Fruit fly (Drosophila melanogaster) whole organism, prepupa: ENCODE results near the gene CG31189.

Experiments
- Blimp-1 ChIP-seq: fragments of 200-800 bp; sonication (Bioruptor generic); optimal IDR thresholded peaks from 3 replicates; lab custom pipeline; 2017; ENCODE audit warnings: missing biosample characterization, missing genetic modification characterization, mild to moderate bottlenecking, moderate library complexity, missing genetic modification reagents
- CG11902 ChIP-seq: fragments of 200-800 bp; sonication (Bioruptor generic); optimal IDR thresholded peaks from 3 replicates; lab custom pipeline; 2016; ENCODE audit warnings: missing biosample characterization, missing genetic modification characterization
- CG31627 ChIP-seq: fragments of 200-800 bp; sonication (Bioruptor generic); optimal IDR thresholded peaks from 3 replicates; lab custom pipeline; 2016; ENCODE audit warnings: missing biosample characterization, missing genetic modification characterization
- CG32006 ChIP-seq: fragments of 200-800 bp; sonication (Bioruptor generic); optimal IDR thresholded peaks from 3 replicates; lab custom pipeline; 2017; ENCODE audit warnings: missing biosample characterization, mild to moderate bottlenecking, missing genetic modification characterization
- CG34406 ChIP-seq: fragments of 200-800 bp; sonication (Bioruptor generic); optimal IDR thresholded peaks from 3 replicates; lab custom pipeline; 2016; ENCODE audit warnings: missing biosample characterization, missing genetic modification characterization
- CG3919 ChIP-seq: fragments of 200-800 bp; sonication (Bioruptor generic); optimal IDR thresholded peaks from 3 replicates; lab custom pipeline; 2016; ENCODE audit warnings: missing biosample characterization, missing genetic modification characterization
- CG4318 ChIP-seq: fragments of 200-800 bp; sonication (Bioruptor generic); optimal IDR thresholded peaks from 3 replicates; lab custom pipeline; 2017; ENCODE audit warnings: missing biosample characterization, mild to moderate bottlenecking, missing genetic modification characterization
- CG6276 ChIP-seq: fragments of 200-800 bp; sonication (Bioruptor generic); optimal IDR thresholded peaks from 2 replicates; lab custom pipeline; 2017; ENCODE audit warnings: missing biosample characterization, mild to moderate bottlenecking, missing genetic modification characterization
- CG6808 ChIP-seq: fragments of 200-800 bp; sonication (Bioruptor generic); optimal IDR thresholded peaks from 3 replicates; lab custom pipeline; 2017; ENCODE audit warnings: missing biosample characterization, missing genetic modification characterization, mild to moderate bottlenecking, moderate library complexity, missing genetic modification reagents
- CG6854 ChIP-seq: fragments of 200-800 bp; sonication (Bioruptor generic); optimal IDR thresholded peaks from 2 replicates; lab custom pipeline; 2017; ENCODE audit warnings: missing biosample characterization, mild to moderate bottlenecking, missing genetic modification characterization
- CG7368 ChIP-seq: fragments of 200-800 bp; sonication (Bioruptor generic); optimal IDR thresholded peaks from 3 replicates; lab custom pipeline; 2016; ENCODE audit warnings: missing biosample characterization, missing genetic modification characterization
- CG8119 ChIP-seq: fragments of 200-800 bp; sonication (Bioruptor generic); IDR thresholded peaks from 3 replicates; pipeline ENCODE4 v1.3.6; 2022; ENCODE audit warnings: missing biosample characterization, missing genetic modification characterization
- CG8632 ChIP-seq: fragments of 200-800 bp; sonication (Bioruptor generic); optimal IDR thresholded peaks from 3 replicates; lab custom pipeline; 2016; ENCODE audit warnings: missing biosample characterization, missing genetic modification characterization
- Eip75B ChIP-seq: fragments of 200-800 bp; sonication (Bioruptor generic); optimal IDR thresholded peaks from 3 replicates; lab custom pipeline; 2016; ENCODE audit warnings: missing biosample characterization, missing genetic modification characterization
- Eip78C ChIP-seq: fragments of 200-800 bp; sonication (Bioruptor generic); peaks from one replicate; lab custom pipeline; 2016; ENCODE audit warnings: missing biosample characterization, missing genetic modification characterization
- Eip93F ChIP-seq: fragments of 200-800 bp; sonication (Bioruptor generic); optimal IDR thresholded peaks from 2 replicates; lab custom pipeline; 2016; ENCODE audit warnings: missing biosample characterization, mild to moderate bottlenecking, missing genetic modification characterization
- Ets96B ChIP-seq: fragments of 200-800 bp; optimal IDR thresholded peaks from 2 replicates; lab custom pipeline; 2019; ENCODE audit warnings: missing biosample characterization, mild to moderate bottlenecking, missing genetic modification characterization, moderate library complexity
- Hr38 ChIP-seq: sonication (Bioruptor generic); optimal IDR thresholded peaks from 2 replicates; lab custom pipeline; 2016; ENCODE audit warnings: missing biosample characterization, missing genetic modification characterization
- Hr39 ChIP-seq: fragments of 200-800 bp; sonication (Bioruptor generic); optimal IDR thresholded peaks from 2 replicates; lab custom pipeline; 2016; ENCODE audit warnings: missing biosample characterization, missing genetic modification characterization
- Hr4 ChIP-seq: fragments of 200-800 bp; sonication (Bioruptor generic); optimal IDR thresholded peaks from 3 replicates; lab custom pipeline; 2016; ENCODE audit warnings: missing biosample characterization, missing genetic modification characterization
- Lpt ChIP-seq: fragments of 200-800 bp; sonication (Bioruptor generic); optimal IDR thresholded peaks from 3 replicates; lab custom pipeline; 2016; ENCODE audit warnings: missing biosample characterization, missing genetic modification characterization
- Met ChIP-seq: fragments of 200-800 bp; sonication (Bioruptor generic); optimal IDR thresholded peaks from 3 replicates; lab custom pipeline; 2016; ENCODE audit warnings: missing biosample characterization, missing genetic modification characterization
- OdsH ChIP-seq: fragments of 200-800 bp; sonication (Bioruptor generic); optimal IDR thresholded peaks from 3 replicates; lab custom pipeline; 2016; ENCODE audit warnings: missing biosample characterization, missing genetic modification characterization
- Smox ChIP-seq: fragments of 200-800 bp; sonication (Bioruptor generic); optimal IDR thresholded peaks from 3 replicates; lab custom pipeline; 2016; ENCODE audit warnings: missing biosample characterization, missing genetic modification characterization
- Sox102F ChIP-seq: fragments of 200-800 bp; sonication (Bioruptor generic); optimal IDR thresholded peaks from 2 replicates; lab custom pipeline; 2016; ENCODE audit warnings: missing biosample characterization, mild to moderate bottlenecking, missing genetic modification characterization
- Sox15 ChIP-seq: fragments of 200-800 bp; sonication (Bioruptor generic); optimal IDR thresholded peaks from 3 replicates; lab custom pipeline; 2016; ENCODE audit warnings: missing biosample characterization, missing genetic modification characterization
- cyc ChIP-seq: fragments of 200-800 bp; sonication (Bioruptor generic); optimal IDR thresholded peaks from 3 replicates; lab custom pipeline; 2016; ENCODE audit warnings: missing biosample characterization, missing genetic modification characterization
- dac ChIP-seq: fragments of 200-800 bp; sonication (Bioruptor generic); optimal IDR thresholded peaks from 2 replicates; lab custom pipeline; 2017; ENCODE audit warnings: missing biosample characterization, mild to moderate bottlenecking, missing genetic modification characterization
- dsx ChIP-seq: fragments of 200-800 bp; optimal IDR thresholded peaks from 3 replicates; lab custom pipeline; 2019; ENCODE audit warnings: missing biosample characterization, mild to moderate bottlenecking, missing genetic modification characterization, moderate library complexity; ENCODE audit not compliant: poor library complexity, severe bottlenecking
- eg ChIP-seq: fragments of 200-800 bp; sonication (Bioruptor generic); IDR thresholded peaks from 3 replicates; pipeline ENCODE4 v1.3.6; 2022; ENCODE audit warnings: missing biosample characterization, missing genetic modification characterization
- esn ChIP-seq: fragments of 200-800 bp; sonication (Bioruptor generic); optimal IDR thresholded peaks from 2 replicates; lab custom pipeline; 2016; ENCODE audit warnings: missing biosample characterization, mild to moderate bottlenecking, missing genetic modification characterization, moderate library complexity
- fd59A ChIP-seq: fragments of 200-800 bp; sonication (Bioruptor generic); optimal IDR thresholded peaks from 2 replicates; lab custom pipeline; 2017; ENCODE audit warnings: missing biosample characterization, mild to moderate bottlenecking, missing genetic modification characterization, missing genetic modification reagents
- fkh ChIP-seq: fragments of 200-800 bp; sonication (Bioruptor generic); optimal IDR thresholded peaks from 3 replicates; lab custom pipeline; 2017; ENCODE audit warnings: missing biosample characterization, mild to moderate bottlenecking, missing genetic modification characterization, moderate library complexity
- net ChIP-seq: fragments of 200-800 bp; sonication (Bioruptor generic); optimal IDR thresholded peaks from 3 replicates; lab custom pipeline; 2016; ENCODE audit warnings: missing biosample characterization, missing genetic modification characterization
- pdm3 ChIP-seq: fragments of 200-800 bp; sonication (Bioruptor generic); optimal IDR thresholded peaks from 3 replicates; lab custom pipeline; 2016; ENCODE audit warnings: missing biosample characterization, missing genetic modification characterization
- ss ChIP-seq, 2 experiments: fragments of 200-800 bp; sonication (Bioruptor generic); optimal IDR thresholded peaks; 2 replicates in 1 of 2; 3 replicates in 1 of 2; lab custom pipeline; 2017 to 2018; ENCODE audit warnings: mild to moderate bottlenecking in 2 of 2, missing biosample characterization in 2 of 2, missing genetic modification characterization in 2 of 2, moderate library complexity in 1 of 2
- svp ChIP-seq: fragments of 200-800 bp; sonication (Bioruptor generic); peaks from one replicate; lab custom pipeline; 2016; ENCODE audit warnings: missing biosample characterization, missing genetic modification characterization
- topi ChIP-seq: fragments of 200-800 bp; sonication (Bioruptor generic); optimal IDR thresholded peaks from 3 replicates; lab custom pipeline; 2016; ENCODE audit warnings: missing biosample characterization, missing genetic modification characterization
- vri ChIP-seq: fragments of 200-800 bp; sonication (Bioruptor generic); optimal IDR thresholded peaks from 3 replicates; lab custom pipeline; 2016; ENCODE audit warnings: missing biosample characterization, mild to moderate bottlenecking, missing genetic modification characterization

The CG31189 gene

dm6 chr3R:21015636-21016035 is 30.0 kb downstream of the CG31189 start, which contains the start of gene CG5697:
Gene CG5697 (plus strand): TSS chr3R:21015949.
- no peak for TF ChIP-seq CG6276
- TF ChIP-seq cyc = no peak
- no peak for TF ChIP-seq Sox15 (GFP tag; lab: Kevin White, UChicago)
- TF ChIP-seq Hr39 (GFP tag; lab: Kevin White, UChicago) = no peak
- TF ChIP-seq dac = no peak
- TF ChIP-seq CG3919 (GFP tag; lab: Kevin White, UChicago) = peak; percentile 3
- no peak for TF ChIP-seq ss (GFP tag; optimal IDR thresholded peaks at IDR 0.05; lab: Kevin White, UChicago)
- TF ChIP-seq Met (GFP tag; lab: Kevin White, UChicago) = no peak
- TF ChIP-seq CG31627 (GFP tag; lab: Kevin White, UChicago) = no peak
- no peak for TF ChIP-seq eg
- no peak for TF ChIP-seq Hr38 (GFP tag; lab: Kevin White, UChicago)
- TF ChIP-seq fkh (GFP tag; lab: Kevin White, UChicago) = peak; percentile 60
- TF ChIP-seq topi (GFP tag; lab: Kevin White, UChicago) = peak; percentile 13
- TF ChIP-seq Lpt (GFP tag; lab: Kevin White, UChicago) = no peak
- TF ChIP-seq svp (GFP tag; lab: Kevin White, UChicago) = peak; percentile 96
- TF ChIP-seq CG6808 (GFP tag; lab: Kevin White, UChicago) = no peak
- TF ChIP-seq vri = peak; percentile 93
- no peak for TF ChIP-seq CG7368 (GFP tag; lab: Kevin White, UChicago)
- no peak for TF ChIP-seq CG34406 (GFP tag; lab: Kevin White, UChicago)
- no peak for TF ChIP-seq CG8632
- no peak for TF ChIP-seq dsx (GFP tag; lab: Kevin White, UChicago)
- TF ChIP-seq CG4318 (GFP tag; lab: Kevin White, UChicago) = no peak
- no peak for TF ChIP-seq Sox102F (GFP tag; lab: Kevin White, UChicago)
- TF ChIP-seq OdsH (GFP tag; lab: Kevin White, UChicago) = no peak
- TF ChIP-seq net (GFP tag; lab: Kevin White, UChicago) = no peak
- TF ChIP-seq esn = no peak
- no peak for TF ChIP-seq Eip93F (GFP tag; lab: Kevin White, UChicago)
- TF ChIP-seq Hr4 = no peak
- TF ChIP-seq pdm3 = no peak
- TF ChIP-seq CG6854 (GFP tag; lab: Kevin White, UChicago) = no peak
- TF ChIP-seq Eip75B (GFP tag; lab: Kevin White, UChicago) = no peak
- TF ChIP-seq Eip78C = peak; percentile 72
- TF ChIP-seq fd59A (GFP tag; lab: Kevin White, UChicago) = no peak
- no peak for TF ChIP-seq CG11902 (GFP tag; lab: Kevin White, UChicago)

- TF ChIP-seq Hr38 (GFP tag; lab: Kevin White, UChicago) = no peak
- no peak for TF ChIP-seq eg
- no peak for TF ChIP-seq Blimp-1
- no peak for TF ChIP-seq CG3919 (GFP tag; lab: Kevin White, UChicago)
- no peak for TF ChIP-seq Smox (GFP tag; lab: Kevin White, UChicago)
- TF ChIP-seq CG32006 (GFP tag; lab: Kevin White, UChicago) = no peak
- TF ChIP-seq Sox102F (GFP tag; lab: Kevin White, UChicago) = no peak
- no peak for TF ChIP-seq OdsH (GFP tag; lab: Kevin White, UChicago)
- no peak for TF ChIP-seq Eip75B (GFP tag; lab: Kevin White, UChicago)
- no peak for TF ChIP-seq esn
- no peak for TF ChIP-seq dsx (GFP tag; lab: Kevin White, UChicago)
- TF ChIP-seq net (GFP tag; lab: Kevin White, UChicago) = no peak
- TF ChIP-seq CG11902 (GFP tag; lab: Kevin White, UChicago) = no peak
- TF ChIP-seq CG8119 (GFP tag; lab: Robert Waterston, UW) = no peak
- TF ChIP-seq Ets96B (tag; lab: Kevin White, UChicago) = no peak
Measured at dm6 chr3R:21013780-21014179, 31.9 kb downstream of the CG31189 start.
